Fruit fly (Drosophila melanogaster) whole organism, adult: ENCODE measurements around the gene rho-5.

Source experiments
- CG11617 ChIP-seq: fragments of 200-800 bp; sonication (Bioruptor generic); optimal IDR thresholded peaks from 2 replicates; lab custom pipeline; 2017; ENCODE audit warnings: mild to moderate bottlenecking, missing biosample characterization, missing genetic modification reagents, missing genetic modification characterization
- CG12768 ChIP-seq: fragments of 200-800 bp; sonication (Bioruptor generic); optimal IDR thresholded peaks from 2 replicates; lab custom pipeline; 2017; ENCODE audit warnings: missing biosample characterization, missing genetic modification characterization, mild to moderate bottlenecking, moderate library complexity, missing genetic modification reagents
- CG1620 ChIP-seq: fragments of 200-800 bp; sonication (Bioruptor generic); optimal IDR thresholded peaks from 2 replicates; lab custom pipeline; 2016; ENCODE audit warnings: missing biosample characterization, missing genetic modification characterization
- CG5204 ChIP-seq: fragments of 200-800 bp; sonication (Bioruptor generic); optimal IDR thresholded peaks from 2 replicates; lab custom pipeline; 2016; ENCODE audit warnings: missing biosample characterization, missing genetic modification characterization
- CG7101 ChIP-seq: fragments of 200-800 bp; sonication (Bioruptor generic); optimal IDR thresholded peaks from 2 replicates; lab custom pipeline; 2018; ENCODE audit warnings: missing biosample characterization, mild to moderate bottlenecking, missing genetic modification characterization, moderate library complexity
- Clk ChIP-seq: fragments of 200-800 bp; sonication (Bioruptor generic); optimal IDR thresholded peaks from 2 replicates; lab custom pipeline; 2017; ENCODE audit warnings: missing biosample characterization, missing genetic modification characterization
- Hr96 ChIP-seq: fragments of 200-800 bp; sonication (Bioruptor generic); optimal IDR thresholded peaks from 2 replicates; lab custom pipeline; 2016; ENCODE audit warnings: missing biosample characterization, missing genetic modification characterization
- Mnt ChIP-seq: fragments of 200-800 bp; sonication (Bioruptor generic); optimal IDR thresholded peaks from 2 replicates; lab custom pipeline; 2016; ENCODE audit warnings: missing biosample characterization, mild to moderate bottlenecking, missing genetic modification characterization
- cic ChIP-seq: fragments of 200-800 bp; sonication (Bioruptor generic); optimal IDR thresholded peaks from 2 replicates; lab custom pipeline; 2017; ENCODE audit warnings: missing biosample characterization, mild to moderate bottlenecking, missing genetic modification characterization, moderate library complexity
- cnc ChIP-seq, 2 experiments: fragments of >200 bp; optimal IDR thresholded peaks; 2 replicates each; lab custom pipeline; 2017
- kay ChIP-seq: fragments of 200-800 bp; sonication (Bioruptor generic); peaks from one replicate; lab custom pipeline; 2016; ENCODE audit warnings: missing biosample characterization, missing genetic modification characterization, borderline replicate concordance
- pad ChIP-seq: fragments of 200-800 bp; sonication (Bioruptor generic); optimal IDR thresholded peaks from 3 replicates; lab custom pipeline; 2017; ENCODE audit warnings: missing biosample characterization, missing genetic modification characterization, mild to moderate bottlenecking, moderate library complexity, missing genetic modification reagents
- tj ChIP-seq: fragments of 200-800 bp; sonication (Bioruptor generic); optimal IDR thresholded peaks from 3 replicates; lab custom pipeline; 2017; ENCODE audit warnings: missing biosample characterization, mild to moderate bottlenecking, missing genetic modification characterization, moderate library complexity

DNA sequence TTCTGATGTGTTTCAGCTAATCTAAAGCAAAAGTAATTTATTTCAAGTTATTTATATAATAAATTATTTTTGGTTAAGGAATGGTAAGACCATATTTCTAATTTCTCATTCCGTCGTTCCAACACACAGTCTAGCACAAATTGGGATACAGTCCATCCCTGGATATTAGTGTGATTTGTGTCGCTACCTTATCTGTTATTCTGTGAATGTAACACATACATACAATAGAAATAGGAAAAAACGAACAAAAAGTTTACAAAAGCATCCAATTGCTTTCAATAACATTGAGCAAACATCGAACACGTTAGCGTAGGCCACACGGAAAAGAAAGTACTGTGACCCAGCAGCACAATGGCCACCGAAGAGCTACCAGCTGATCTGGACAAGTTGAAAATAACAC is 7.2 kb downstream of the rho-5 start, which contains the start of gene CG5056:
- TF ChIP-seq kay (no peak), CG5204 (GFP tag; lab: Kevin White, UChicago) (no peak), Hr96 (GFP tag; lab: Kevin White, UChicago) (no peak), Mnt (GFP tag; lab: Kevin White, UChicago) (no peak), CG7101 (tag; lab: Kevin White, UChicago) (no peak), tj (no peak), Clk (GFP tag; lab: Kevin White, UChicago) (no peak), cnc (optimal IDR thresholded peaks at IDR 0.05; lab: Kevin White, UChicago) (no peak), CG1620 (GFP tag; lab: Kevin White, UChicago) (no peak), cic (GFP tag; lab: Kevin White, UChicago) (no peak), CG12768 (GFP tag; lab: Kevin White, UChicago) (no peak), pad (GFP tag; lab: Kevin White, UChicago) (no peak), CG11617 (GFP tag; lab: Kevin White, UChicago) (no peak)
